Worm (Caenorhabditis elegans): ENCODE data around the gene msp-152.
"Not testable (repeated sequence)": the region's sequence is repeated elsewhere in the genome, so short reads cannot be mapped to it uniquely, and the experiment has no call there.

ce11 chrII:4916462-4916861 lies 16.4 kb upstream of the msp-152 start, which contains the start of gene msp-31:
- TF ChIP-seq mdl-1 (tag; optimal IDR thresholded peaks at IDR 0.05); tbx-2 (tag; optimal IDR thresholded peaks at IDR 0.05); ama-1 (optimal IDR thresholded peaks at IDR 0.05); nfya-1 (tag; optimal IDR thresholded peaks at IDR 0.05; ENCODE audit: insufficient read depth); nhr-237 (tag; optimal IDR thresholded peaks at IDR 0.05); unc-62 (GFP tag; optimal IDR thresholded peaks at IDR 0.05); egl-5 (tag; optimal IDR thresholded peaks at IDR 0.05); nhr-77 (tag; optimal IDR thresholded peaks at IDR 0.05); nhr-25 (tag; optimal IDR thresholded peaks at IDR 0.05); pqm-1 (tag; optimal IDR thresholded peaks at IDR 0.05): not testable (repeated sequence)

Measured in whole organism, L3 larva.